Worm (Caenorhabditis elegans): ENCODE results near the gene rhi-1.

The rhi-1 gene

ce11 chrX:4503259-4503658, 5.0 kb upstream of the rhi-1 start:
- TF ChIP-seq pha-4 (tag; optimal IDR thresholded peaks at IDR 0.05) (peak; percentile 1), nhr-2 (tag; optimal IDR thresholded peaks at IDR 0.05) (peak; percentile 26), ceh-39 (tag; optimal IDR thresholded peaks at IDR 0.05) (peak; percentile 39), zip-8 (tag; optimal IDR thresholded peaks at IDR 0.05) (no peak)

DNA sequence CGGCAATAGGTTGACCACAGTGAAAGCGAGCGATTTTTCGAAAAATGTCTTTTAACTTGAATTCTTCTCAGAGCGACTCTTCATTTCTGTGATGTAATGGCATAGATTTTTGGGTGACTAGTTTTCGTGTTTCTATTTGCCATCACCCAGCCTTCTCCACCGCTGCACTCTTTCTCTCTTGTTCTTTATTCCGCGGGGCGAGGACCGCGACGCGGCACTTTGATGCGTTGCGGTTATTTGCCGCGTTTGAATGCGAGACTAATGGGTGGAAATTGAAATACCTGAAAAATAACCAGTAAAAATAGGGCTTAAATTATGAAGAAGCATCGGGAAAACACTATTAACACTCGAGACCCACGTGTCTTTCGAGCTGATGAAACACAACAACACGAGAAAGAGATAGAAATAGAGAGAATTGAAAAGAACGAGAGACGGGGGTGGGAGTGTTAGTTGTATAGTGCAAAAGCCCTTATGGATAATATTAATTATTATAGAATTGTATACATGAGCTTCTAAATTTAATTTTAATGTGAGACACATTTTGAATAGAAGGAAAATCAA, 4.1 kb upstream of the rhi-1 start, which contains the start of gene dgk-2:
TSS of gene dgk-2 (minus strand) at position 281 of the 561 bp plus-strand sequence.
- TF ChIP-seq nhr-237 (tag; optimal IDR thresholded peaks at IDR 0.05), result no peak
- TF ChIP-seq sptf-1 (tag; optimal IDR thresholded peaks at IDR 0.05), result peak; percentile 41
- peak; percentile 9 for TF ChIP-seq mls-2 (tag; optimal IDR thresholded peaks at IDR 0.05)
- TF ChIP-seq ces-1 (GFP tag; optimal IDR thresholded peaks at IDR 0.05), result peak; percentile 70

- TF ChIP-seq elt-1 (tag; optimal IDR thresholded peaks at IDR 0.05; ENCODE audit: borderline replicate concordance, insufficient read depth) (no peak), blmp-1 (tag; optimal IDR thresholded peaks at IDR 0.05) (no peak), sem-2 (GFP tag; optimal IDR thresholded peaks at IDR 0.05) (no peak), lin-32 (GFP tag; optimal IDR thresholded peaks at IDR 0.05) (no peak), ces-1 (GFP tag; optimal IDR thresholded peaks at IDR 0.05) (no peak), mls-2 (tag; optimal IDR thresholded peaks at IDR 0.05) (no peak)
These were observed 1.1 kb upstream of the rhi-1 start for ce11 chrX:4507122-4507681.

- TF ChIP-seq drap-1 (GFP tag; optimal IDR thresholded peaks at IDR 0.05), result no peak
- TF ChIP-seq tbx-8 (GFP tag; optimal IDR thresholded peaks at IDR 0.05), result no peak
- TF ChIP-seq mab-5 (tag; optimal IDR thresholded peaks at IDR 0.05), result no peak
- TF ChIP-seq lsy-2 (tag; optimal IDR thresholded peaks at IDR 0.05), result no peak
- no peak for TF ChIP-seq bed-3 (GFP tag; optimal IDR thresholded peaks at IDR 0.05)
- peak; percentile 85 for TF ChIP-seq lin-32 (GFP tag; optimal IDR thresholded peaks at IDR 0.05)
- no peak for TF ChIP-seq ceh-43 (GFP tag; optimal IDR thresholded peaks at IDR 0.05)
- peak; percentile 86 for TF ChIP-seq ham-2 (GFP tag; optimal IDR thresholded peaks at IDR 0.05)
- no peak for TF ChIP-seq nhr-12 (tag; optimal IDR thresholded peaks at IDR 0.05)
- no peak for TF ChIP-seq ceh-39 (tag; optimal IDR thresholded peaks at IDR 0.05)
- no peak for TF ChIP-seq nhr-76 (tag; optimal IDR thresholded peaks at IDR 0.05)
- TF ChIP-seq elt-3 (tag; optimal IDR thresholded peaks at IDR 0.05), result no peak
- no peak for TF ChIP-seq blmp-1 (tag; optimal IDR thresholded peaks at IDR 0.05)
- TF ChIP-seq M03D4.4 (tag; optimal IDR thresholded peaks at IDR 0.05), result no peak
- no peak for TF ChIP-seq elt-1 (tag; optimal IDR thresholded peaks at IDR 0.05; ENCODE audit: borderline replicate concordance, insufficient read depth)
- no peak for TF ChIP-seq unc-62 (GFP tag; optimal IDR thresholded peaks at IDR 0.05)
- no peak for TF ChIP-seq nhr-237 (tag; optimal IDR thresholded peaks at IDR 0.05)
- TF ChIP-seq unc-39 (tag; optimal IDR thresholded peaks at IDR 0.05), result no peak
- peak; percentile 20 for TF ChIP-seq pha-4 (tag; optimal IDR thresholded peaks at IDR 0.05)
- TF ChIP-seq mls-2 (tag; optimal IDR thresholded peaks at IDR 0.05), result peak; percentile 3
- TF ChIP-seq flh-1 (GFP tag; optimal IDR thresholded peaks at IDR 0.05), result no peak
- TF ChIP-seq nhr-28 (tag; optimal IDR thresholded peaks at IDR 0.05), result no peak
- TF ChIP-seq ztf-11 (tag; optimal IDR thresholded peaks at IDR 0.05), result no peak
- TF ChIP-seq snpc-4 (tag; optimal IDR thresholded peaks at IDR 0.05), result no peak
- peak; percentile 38 for TF ChIP-seq sptf-1 (tag; optimal IDR thresholded peaks at IDR 0.05)
- no peak for TF ChIP-seq hlh-1 (tag; optimal IDR thresholded peaks at IDR 0.05)
- no peak for TF ChIP-seq zip-8 (tag; optimal IDR thresholded peaks at IDR 0.05)
- no peak for TF ChIP-seq nhr-2 (tag; optimal IDR thresholded peaks at IDR 0.05)
- peak; percentile 18 for TF ChIP-seq ces-1 (GFP tag; optimal IDR thresholded peaks at IDR 0.05)
- peak; percentile 30 for TF ChIP-seq cnd-1 (tag; optimal IDR thresholded peaks at IDR 0.05)
- no peak for TF ChIP-seq mep-1 (tag; optimal IDR thresholded peaks at IDR 0.05)
- TF ChIP-seq ceh-83 (GFP tag; optimal IDR thresholded peaks at IDR 0.05), result no peak
- TF ChIP-seq unc-120 (tag; optimal IDR thresholded peaks at IDR 0.05; ENCODE audit: poor library complexity, severe bottlenecking), result no peak
- no peak for TF ChIP-seq sem-2 (GFP tag; optimal IDR thresholded peaks at IDR 0.05)
These were observed 5.4 kb downstream of the rhi-1 start, which contains the start of gene spr-3 for ce11 chrX:4513657-4514143. Gene spr-3 (plus strand): TSS chrX:4514093.

Measured in whole organism, mixed stage, embryonic.